Worm (Caenorhabditis elegans) whole organism, L4 larva: ENCODE results near the gene srlf-28.

Source experiments
- F10B5.3 ChIP-seq: sonication (generic microtip); optimal IDR thresholded peaks from 2 replicates; lab custom pipeline; 2016; ENCODE audit warnings: mild to moderate bottlenecking, missing genetic modification characterization, missing compliant biosample characterization
- F44E2.7 ChIP-seq: fragments of 200-800 bp; sonication (Bioruptor generic); IDR thresholded peaks from 2 replicates; pipeline ENCODE4 v2.1.2; 2022; ENCODE audit warnings: missing genetic modification characterization, missing compliant biosample characterization
- F49E8.2 ChIP-seq: sonication (generic microtip); optimal IDR thresholded peaks from 2 replicates; lab custom pipeline; 2016; ENCODE audit warnings: missing compliant biosample characterization, mild to moderate bottlenecking, missing genetic modification characterization, borderline replicate concordance
- Y48G9A.11 ChIP-seq: fragments of 200-800 bp; sonication (Bioruptor generic); IDR thresholded peaks from 2 replicates; pipeline ENCODE4 v1.3.6; 2022; ENCODE audit warnings: missing genetic modification reagents, missing genetic modification characterization, missing compliant biosample characterization
- ZK337.2 ChIP-seq: fragments of 200-800 bp; sonication (Bioruptor generic); IDR thresholded peaks from 2 replicates; pipeline ENCODE4 v1.3.6; 2022; ENCODE audit warnings: missing genetic modification reagents, missing genetic modification characterization, missing compliant biosample characterization
- aha-1 ChIP-seq: fragments of 150-350 bp; peaks from one replicate; lab custom pipeline; 2014; ENCODE audit warnings: missing biosample characterization, missing genetic modification characterization
- ceh-28 ChIP-seq: fragments of 150-350 bp; optimal IDR thresholded peaks from 2 replicates; lab custom pipeline; 2014; ENCODE audit warnings: missing biosample characterization, missing genetic modification reagents, missing genetic modification characterization
- dmd-6 ChIP-seq: fragments of 200-800 bp; sonication (Bioruptor generic); IDR thresholded peaks from 2 replicates; pipeline ENCODE4 v1.3.6; 2022; ENCODE audit warnings: missing genetic modification reagents, missing genetic modification characterization, missing compliant biosample characterization
- dmd-8 ChIP-seq: fragments of 200-800 bp; sonication (Bioruptor generic); IDR thresholded peaks from 2 replicates; pipeline ENCODE4 v1.3.6; 2022; ENCODE audit warnings: missing genetic modification characterization, missing compliant biosample characterization
- dmd-9 ChIP-seq: fragments of 200-800 bp; sonication (Bioruptor generic); IDR thresholded peaks from 2 replicates; pipeline ENCODE4 v1.3.6; 2022; ENCODE audit warnings: missing genetic modification reagents, missing genetic modification characterization, missing compliant biosample characterization
- duxl-1 ChIP-seq: sonication (generic microtip); optimal IDR thresholded peaks from 2 replicates; lab custom pipeline; 2016; ENCODE audit warnings: mild to moderate bottlenecking, missing genetic modification characterization, moderate library complexity, missing compliant biosample characterization; ENCODE audit not compliant: poor library complexity
- egl-43 ChIP-seq: fragments of 200-800 bp; sonication (Bioruptor generic); IDR thresholded peaks from 2 replicates; pipeline ENCODE4 v1.3.6; 2022; ENCODE audit warnings: missing genetic modification reagents, missing genetic modification characterization, missing compliant biosample characterization
- fos-1 ChIP-seq: fragments of 150-350 bp; optimal IDR thresholded peaks from 2 replicates; lab custom pipeline; 2014; ENCODE audit warnings: missing biosample characterization, missing genetic modification characterization
- gei-8 ChIP-seq: fragments of 200-800 bp; sonication (Bioruptor generic); optimal IDR thresholded peaks from 2 replicates; lab custom pipeline; 2018; ENCODE audit warnings: mild to moderate bottlenecking, missing genetic modification characterization, missing compliant biosample characterization
- hlh-30 ChIP-seq: sonication (generic microtip); optimal IDR thresholded peaks from 2 replicates; lab custom pipeline; 2017; ENCODE audit warnings: antibody characterized with exemption, mild to moderate bottlenecking, missing genetic modification characterization, missing compliant biosample characterization; ENCODE audit not compliant: insufficient read depth
- hmg-1.1 ChIP-seq: fragments of 200-800 bp; sonication (Bioruptor generic); IDR thresholded peaks from 2 replicates; pipeline ENCODE4 v1.3.6; 2022; ENCODE audit warnings: missing genetic modification reagents, missing genetic modification characterization, missing compliant biosample characterization
- lir-3 ChIP-seq: sonication (generic microtip); optimal IDR thresholded peaks from 2 replicates; lab custom pipeline; 2016; ENCODE audit warnings: mild to moderate bottlenecking, missing genetic modification characterization, missing compliant biosample characterization
- lsy-2 ChIP-seq, 2 experiments: fragments of 150-350 bp in 1 of 2; sonication (generic microtip) in 1 of 2; optimal IDR thresholded peaks; 2 replicates each; lab custom pipeline; 2014 to 2017; ENCODE audit warnings: missing biosample characterization in 2 of 2, missing genetic modification characterization in 2 of 2
- mep-1 ChIP-seq: fragments of 150-350 bp; sonication (generic microtip); optimal IDR thresholded peaks from 3 replicates; lab custom pipeline; 2014; ENCODE audit warnings: missing biosample characterization, missing genetic modification characterization
- nhr-28 ChIP-seq: fragments of 150-350 bp; optimal IDR thresholded peaks from 2 replicates; lab custom pipeline; 2014; ENCODE audit warnings: missing biosample characterization, missing genetic modification characterization
- nhr-76 ChIP-seq: fragments of 150-350 bp; optimal IDR thresholded peaks from 2 replicates; lab custom pipeline; 2014; ENCODE audit warnings: missing biosample characterization, missing genetic modification characterization
- nhr-77 ChIP-seq: fragments of 150-350 bp; optimal IDR thresholded peaks from 2 replicates; lab custom pipeline; 2014; ENCODE audit warnings: missing biosample characterization, missing genetic modification characterization
- php-3 ChIP-seq: fragments of 200-800 bp; sonication (Bioruptor generic); IDR thresholded peaks from 2 replicates; pipeline ENCODE4 v1.3.6; 2022; ENCODE audit warnings: missing genetic modification reagents, missing genetic modification characterization, missing compliant biosample characterization
- rbr-2 ChIP-seq: sonication (generic microtip); optimal IDR thresholded peaks from 2 replicates; lab custom pipeline; 2016; ENCODE audit warnings: missing genotype, missing genetic modification characterization, missing compliant biosample characterization
- snpc-1.2 ChIP-seq: fragments of 200-800 bp; sonication (Bioruptor generic); IDR thresholded peaks from 2 replicates; pipeline ENCODE4 v1.3.6; 2022; ENCODE audit warnings: missing genetic modification reagents, missing genetic modification characterization, missing compliant biosample characterization
- snpc-4 ChIP-seq: fragments of 150-350 bp; optimal IDR thresholded peaks from 2 replicates; lab custom pipeline; 2014; ENCODE audit warnings: missing biosample characterization, missing genetic modification characterization
- spr-3 ChIP-seq: fragments of 200-800 bp; sonication (Bioruptor generic); optimal IDR thresholded peaks from 2 replicates; lab custom pipeline; 2018; ENCODE audit warnings: mild to moderate bottlenecking, missing genetic modification characterization, missing compliant biosample characterization
- zip-11 ChIP-seq: fragments of 200-800 bp; sonication (Bioruptor generic); IDR thresholded peaks from 2 replicates; pipeline ENCODE4 v1.3.6; 2022; ENCODE audit warnings: missing genetic modification characterization, missing compliant biosample characterization
- zip-2 ChIP-seq: fragments of 150-350 bp; optimal IDR thresholded peaks from 2 replicates; lab custom pipeline; 2014; ENCODE audit warnings: missing biosample characterization, missing genetic modification characterization
- ztf-7 ChIP-seq: fragments of 150-350 bp; optimal IDR thresholded peaks from 2 replicates; lab custom pipeline; 2014; ENCODE audit warnings: missing biosample characterization, missing genetic modification characterization

Gene srlf-28

DNA sequence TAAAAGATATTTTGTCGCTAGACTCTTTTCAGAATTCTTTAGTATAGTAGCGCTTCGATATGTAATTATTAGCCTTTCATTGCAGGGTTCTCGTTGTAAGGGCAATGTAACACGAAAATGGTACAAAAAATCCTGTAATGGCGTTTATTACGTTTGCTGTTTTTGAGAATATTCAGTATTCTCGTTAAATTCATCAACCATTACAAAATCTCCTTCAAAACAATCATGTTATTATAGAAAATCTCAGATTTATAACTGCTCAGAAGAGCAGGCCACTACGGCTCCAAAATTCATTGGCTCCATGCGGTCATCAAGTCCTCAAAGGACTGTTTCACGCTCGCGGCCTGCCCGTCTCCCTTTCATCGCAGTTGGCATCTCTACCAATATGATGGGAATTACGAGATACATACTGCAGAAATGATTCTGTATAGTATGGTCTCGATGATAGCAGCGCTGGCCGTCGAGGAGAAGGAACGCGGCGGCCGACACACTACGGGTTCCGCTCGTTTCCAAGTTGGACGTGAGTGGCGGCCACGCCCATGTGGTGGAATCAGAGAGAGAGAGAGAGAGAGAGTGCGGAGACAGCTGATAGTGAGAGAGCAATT is 16.9 kb downstream of the srlf-28 start (continued):
- TF ChIP-seq php-3 (GFP tag; lab: Robert Waterston, UW), result peak; percentile 71; the same call in 1 of the 2 replicates
- peak; percentile 100 for TF ChIP-seq snpc-1.2 (GFP tag; lab: Robert Waterston, UW)
- TF ChIP-seq lsy-2 (tag; optimal IDR thresholded peaks at IDR 0.05; lab: Kevin White, UChicago), result no peak
- TF ChIP-seq snpc-4 (tag; lab: Kevin White, UChicago), result peak; percentile 89
- no peak for TF ChIP-seq ztf-7
- no peak for TF ChIP-seq ceh-28 (tag; lab: Kevin White, UChicago)
- peak; percentile 67; the same call in 1 of the 2 replicates for TF ChIP-seq hmg-1.1 (GFP tag; lab: Robert Waterston, UW)
- peak; percentile 63 for TF ChIP-seq spr-3 (GFP tag; lab: Kevin White, UChicago)
- TF ChIP-seq, all 104 proteins: peak for 47

DNA sequence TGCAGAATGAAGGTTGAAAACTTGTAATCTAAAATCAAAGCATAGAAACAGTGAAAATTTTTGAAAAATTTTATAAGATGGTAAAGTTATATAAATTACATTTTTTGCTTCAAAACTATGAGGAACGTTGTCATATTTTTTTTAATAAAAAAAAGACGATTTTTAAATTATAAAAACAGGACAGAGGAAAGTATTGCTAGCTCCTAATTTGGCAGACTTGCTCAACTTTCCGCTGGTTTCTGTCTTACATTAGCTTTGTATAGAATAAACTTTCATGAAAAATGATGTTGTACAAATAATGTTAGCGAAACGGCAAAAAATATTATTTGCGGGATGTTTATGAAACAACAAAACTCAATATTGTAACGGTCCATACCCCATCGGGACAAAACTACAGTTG is 17.4 kb downstream of the srlf-28 start, which contains the start of gene fbxa-83:
TSS of gene fbxa-83 (minus strand) at position 101 of the 400 bp plus-strand sequence.
- TF ChIP-seq rbr-2 (tag; lab: Kevin White, UChicago) (no peak), nhr-76 (tag; lab: Kevin White, UChicago) (no peak), hlh-30 (tag; lab: Kevin White, UChicago) (no peak), zip-11 (GFP tag; lab: Robert Waterston, UW) (no peak), Y48G9A.11 (no peak), dmd-6 (GFP tag; lab: Robert Waterston, UW) (no peak), egl-43 (no peak), ZK337.2 (GFP tag; lab: Robert Waterston, UW) (no peak), dmd-8 (no peak), lsy-2 (tag; optimal IDR thresholded peaks at IDR 0.05; lab: Kevin White, UChicago) (no peak), F44E2.7 (no peak), mep-1 (tag; lab: Kevin White, UChicago) (no peak)

- TF ChIP-seq nhr-77 (tag; lab: Kevin White, UChicago) (no peak), fos-1 (tag; lab: Kevin White, UChicago) (no peak), F49E8.2 (tag; lab: Kevin White, UChicago) (no peak), gei-8 (GFP tag; lab: Kevin White, UChicago) (no peak), zip-2 (tag; lab: Kevin White, UChicago) (no peak), nhr-28 (no peak), dmd-6 (GFP tag; lab: Robert Waterston, UW) (no peak), F44E2.7 (no peak), rbr-2 (tag; lab: Kevin White, UChicago) (no peak)
- TF ChIP-seq, all 104 proteins: peak for 0
Observed at ce11 chrIV:14321655-14322054, 22.0 kb downstream of the srlf-28 start, which contains the start of gene fbxa-126. fbxa-126 (minus strand) TSS chrIV:14321755.

- TF ChIP-seq dmd-9 (GFP tag; lab: Robert Waterston, UW) (no peak), snpc-1.2 (GFP tag; lab: Robert Waterston, UW) (peak; percentile 59)
- TF ChIP-seq, all 104 proteins: peak for 1
Observed at ce11 chrIV:14318054-14318453, 25.6 kb downstream of the srlf-28 start.

ce11 chrIV:14307381-14307999 is 36.2 kb downstream of the srlf-28 start:
- peak; percentile 84 for TF ChIP-seq snpc-1.2 (GFP tag; lab: Robert Waterston, UW)

DNA sequence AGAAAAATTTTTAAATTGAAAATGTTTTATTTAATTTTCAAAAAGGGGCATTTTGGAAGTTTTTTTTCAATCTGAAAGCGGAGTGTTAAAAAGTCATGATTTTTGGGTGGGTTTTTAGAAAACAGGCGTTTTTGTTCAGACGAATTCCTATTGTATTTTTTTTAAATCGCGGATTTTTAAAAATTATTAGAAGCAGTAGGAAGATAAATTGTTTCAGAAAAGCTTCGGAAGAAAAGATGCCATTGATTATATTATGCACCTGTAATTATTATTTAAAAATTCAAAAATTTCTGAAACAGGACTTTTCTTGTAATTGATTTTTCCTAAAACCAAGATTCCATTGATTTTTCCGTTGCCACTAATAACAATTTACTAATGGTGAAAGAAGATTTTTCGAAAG is 37.8 kb downstream of the srlf-28 start:
- TF ChIP-seq ZK337.2 (GFP tag; lab: Robert Waterston, UW), result no peak
- no peak for TF ChIP-seq lir-3 (tag; lab: Kevin White, UChicago)
- TF ChIP-seq aha-1 (tag; lab: Kevin White, UChicago), result peak; percentile 93
- no peak for TF ChIP-seq duxl-1 (tag; lab: Kevin White, UChicago)
- TF ChIP-seq F10B5.3, result no peak
- no peak for TF ChIP-seq nhr-28
